Worm (Caenorhabditis elegans) whole organism, L3 larva: ENCODE results near the gene hrg-1.

Experiments used
- ceh-82 ChIP-seq: fragments of 150-350 bp; optimal IDR thresholded peaks from 2 replicates; lab custom pipeline; 2014; ENCODE audit warnings: missing biosample characterization, missing genetic modification characterization
- daf-12 ChIP-seq: fragments of 150-350 bp; optimal IDR thresholded peaks from 2 replicates; lab custom pipeline; 2014; ENCODE audit warnings: missing biosample characterization, missing genetic modification reagents, missing genetic modification characterization
- jun-1 ChIP-seq: fragments of 150-350 bp; optimal IDR thresholded peaks from 2 replicates; lab custom pipeline; 2014; ENCODE audit warnings: missing biosample characterization, missing genetic modification reagents, missing genetic modification characterization
- mdl-1 ChIP-seq: fragments of 150-350 bp; optimal IDR thresholded peaks from 2 replicates; lab custom pipeline; 2014; ENCODE audit warnings: missing biosample characterization, missing genetic modification characterization
- nfya-1 ChIP-seq: sonication (generic microtip); optimal IDR thresholded peaks from 2 replicates; lab custom pipeline; 2017; ENCODE audit warnings: missing genetic modification characterization, mild to moderate bottlenecking, missing compliant biosample characterization, antibody characterized with exemption, moderate library complexity; ENCODE audit not compliant: insufficient read depth
- nhr-11 ChIP-seq: fragments of 150-350 bp; optimal IDR thresholded peaks from 2 replicates; lab custom pipeline; 2014; ENCODE audit warnings: missing biosample characterization, missing genetic modification characterization

DNA sequence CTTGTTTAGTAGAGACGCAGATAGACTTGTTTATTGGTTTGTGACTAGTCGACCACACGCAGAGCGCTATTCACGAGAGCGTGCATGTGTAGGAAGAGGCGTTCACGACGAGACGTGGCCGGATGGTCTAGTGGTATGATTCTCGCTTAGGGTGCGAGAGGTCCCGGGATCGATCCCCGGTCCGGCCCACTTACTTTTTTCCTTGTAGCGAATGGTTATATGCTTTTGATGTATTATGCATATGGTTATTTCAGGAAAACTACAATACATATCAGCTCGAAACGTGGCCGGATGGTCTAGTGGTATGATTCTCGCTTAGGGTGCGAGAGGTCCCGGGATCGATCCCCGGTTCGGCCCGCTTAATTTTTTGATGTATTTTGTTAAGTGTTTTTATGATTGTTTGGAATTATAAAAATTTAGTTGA is 46.0 kb downstream of the hrg-1 start:
- TF ChIP-seq mdl-1 (tag; lab: Kevin White, UChicago) (no peak), jun-1 (tag; lab: Kevin White, UChicago) (peak; percentile 74), daf-12 (no peak), ceh-82 (tag; lab: Kevin White, UChicago) (peak; percentile 14), nhr-11 (tag; lab: Kevin White, UChicago) (no peak), nfya-1 (tag; lab: Kevin White, UChicago) (peak; percentile 64)
